Worm (Caenorhabditis elegans) whole organism, early embryonic: ENCODE data around the gene F45E12.6.

Experiments used
- B0310.2 ChIP-seq: sonication (generic microtip); optimal IDR thresholded peaks from 2 replicates; lab custom pipeline; 2016; ENCODE audit warnings: mild to moderate bottlenecking, missing genetic modification characterization, missing compliant biosample characterization
- F13C5.2 ChIP-seq: sonication (generic microtip); optimal IDR thresholded peaks from 2 replicates; lab custom pipeline; 2017; ENCODE audit warnings: mild to moderate bottlenecking, missing genetic modification characterization, inconsistent platforms, missing compliant biosample characterization
- aly-1 ChIP-seq: sonication (generic microtip); optimal IDR thresholded peaks from 2 replicates; lab custom pipeline; 2016; ENCODE audit warnings: missing genetic modification characterization, missing compliant biosample characterization
- ama-1 ChIP-seq: fragments of 150-350 bp; optimal IDR thresholded peaks from 2 replicates; lab custom pipeline; 2014
- ceh-13 ChIP-seq: fragments of 200-800 bp; sonication (Bioruptor generic); optimal IDR thresholded peaks from 2 replicates; lab custom pipeline; 2018; ENCODE audit warnings: mild to moderate bottlenecking, missing genetic modification characterization, missing compliant biosample characterization
- ceh-36 ChIP-seq: sonication (generic microtip); optimal IDR thresholded peaks from 2 replicates; lab custom pipeline; 2016; ENCODE audit warnings: missing genetic modification characterization, inconsistent platforms, missing compliant biosample characterization
- ets-7 ChIP-seq: sonication (generic microtip); optimal IDR thresholded peaks from 2 replicates; lab custom pipeline; 2016; ENCODE audit warnings: missing genotype, missing genetic modification characterization, missing compliant biosample characterization
- flt-1 ChIP-seq: fragments of 200-800 bp; sonication (Bioruptor generic); IDR thresholded peaks from 2 replicates; pipeline ENCODE4 v1.3.6; 2022; ENCODE audit warnings: missing genetic modification characterization, missing compliant biosample characterization
- hmbx-1 ChIP-seq: sonication (generic microtip); optimal IDR thresholded peaks from 2 replicates; lab custom pipeline; 2016; ENCODE audit warnings: mild to moderate bottlenecking, missing genetic modification characterization, missing compliant biosample characterization
- hmg-4 ChIP-seq: fragments of 200-800 bp; sonication (Bioruptor generic); optimal IDR thresholded peaks from 2 replicates; lab custom pipeline; 2018; ENCODE audit warnings: mild to moderate bottlenecking, missing genetic modification characterization, missing compliant biosample characterization
- hnd-1 ChIP-seq: sonication (generic microtip); optimal IDR thresholded peaks from 2 replicates; lab custom pipeline; 2016; ENCODE audit warnings: missing genetic modification characterization, missing compliant biosample characterization
- pes-1 ChIP-seq: fragments of 200-800 bp; sonication (Bioruptor generic); IDR thresholded peaks from 2 replicates; pipeline ENCODE4 v1.3.6; 2022; ENCODE audit warnings: missing genetic modification reagents, missing genetic modification characterization, missing compliant biosample characterization
- scrt-1 ChIP-seq: fragments of 200-800 bp; sonication (Bioruptor generic); IDR thresholded peaks from 2 replicates; pipeline ENCODE4 v1.3.6; 2022; ENCODE audit warnings: missing genetic modification characterization, missing compliant biosample characterization
- sea-1 ChIP-seq: fragments of 200-800 bp; sonication (Bioruptor generic); conservative IDR thresholded peaks from 2 replicates; pipeline ENCODE4 v1.3.6; 2022; ENCODE audit warnings: missing genetic modification characterization, missing compliant biosample characterization
- tbx-11 ChIP-seq: fragments of 200-800 bp; sonication (Bioruptor generic); IDR thresholded peaks from 2 replicates; pipeline ENCODE4 v1.3.6; 2022; ENCODE audit warnings: missing genetic modification characterization, missing compliant biosample characterization
- tbx-37 ChIP-seq: fragments of 200-800 bp; sonication (Bioruptor generic); conservative IDR thresholded peaks from 2 replicates; pipeline ENCODE4 v1.3.6; 2022; ENCODE audit warnings: missing genetic modification reagents, missing genetic modification characterization, missing compliant biosample characterization
- tra-4 ChIP-seq: sonication (generic microtip); optimal IDR thresholded peaks from 2 replicates; lab custom pipeline; 2017; ENCODE audit warnings: missing genetic modification characterization, missing compliant biosample characterization

The F45E12.6 gene

ce11 chrII:7343668-7344067, 29.7 kb upstream of the F45E12.6 start:
- TF ChIP-seq hmbx-1 (tag; lab: Kevin White, UChicago) (no peak), ets-7 (no peak), aly-1 (tag; lab: Kevin White, UChicago) (no peak), tra-4 (tag; lab: Kevin White, UChicago) (no peak), ama-1 (lab: Kevin White, UChicago) (no peak), scrt-1 (GFP tag; lab: Robert Waterston, UW) (no peak), flt-1 (GFP tag; lab: Robert Waterston, UW) (no peak)

- TF ChIP-seq scrt-1 (GFP tag; lab: Robert Waterston, UW) (no peak), hmg-4 (GFP tag; lab: Kevin White, UChicago) (no peak), hmbx-1 (tag; lab: Kevin White, UChicago) (no peak)
These were observed 28.9 kb upstream of the F45E12.6 start for ce11 chrII:7342884-7343283.

ce11 chrII:7341572-7342303, 27.8 kb upstream of the F45E12.6 start:
- TF ChIP-seq aly-1 (tag; lab: Kevin White, UChicago) = no peak
- no peak for TF ChIP-seq ceh-13 (GFP tag; lab: Kevin White, UChicago)
- no peak for TF ChIP-seq flt-1 (GFP tag; lab: Robert Waterston, UW)
- TF ChIP-seq ama-1 (lab: Kevin White, UChicago) = no peak
- no peak for TF ChIP-seq ets-7
- TF ChIP-seq hnd-1 (tag; lab: Kevin White, UChicago) = no peak
- no peak for TF ChIP-seq tbx-37 (GFP tag; lab: Robert Waterston, UW)
- no peak for TF ChIP-seq ceh-36
- no peak for TF ChIP-seq hmg-4 (GFP tag; lab: Kevin White, UChicago)

ce11 chrII:7340703-7341102, 26.7 kb upstream of the F45E12.6 start:
- TF ChIP-seq tbx-11 (GFP tag; lab: Robert Waterston, UW) (no peak), hmbx-1 (tag; lab: Kevin White, UChicago) (no peak), ceh-36 (no peak), aly-1 (tag; lab: Kevin White, UChicago) (no peak), tra-4 (tag; lab: Kevin White, UChicago) (no peak), scrt-1 (GFP tag; lab: Robert Waterston, UW) (no peak), ama-1 (lab: Kevin White, UChicago) (no peak), flt-1 (GFP tag; lab: Robert Waterston, UW) (no peak), hmg-4 (GFP tag; lab: Kevin White, UChicago) (no peak), ceh-13 (GFP tag; lab: Kevin White, UChicago) (no peak), pes-1 (GFP tag; lab: Robert Waterston, UW) (no peak), B0310.2 (tag; lab: Kevin White, UChicago) (no peak), ets-7 (no peak), sea-1 (GFP tag; lab: Robert Waterston, UW) (no peak)

- TF ChIP-seq aly-1 (tag; lab: Kevin White, UChicago) = no peak
- TF ChIP-seq hmbx-1 (tag; lab: Kevin White, UChicago) = no peak
- no peak for TF ChIP-seq hnd-1 (tag; lab: Kevin White, UChicago)
- TF ChIP-seq B0310.2 (tag; lab: Kevin White, UChicago) = no peak
- TF ChIP-seq tbx-11 (GFP tag; lab: Robert Waterston, UW) = no peak
- TF ChIP-seq ceh-36 = no peak
These were observed 25.0 kb upstream of the F45E12.6 start, which contains the start of gene nhr-21 for ce11 chrII:7338995-7339394. TSS of gene nhr-21 (plus strand) at chrII:7339229.

- no peak for TF ChIP-seq ceh-36
- no peak for TF ChIP-seq hmg-4 (GFP tag; lab: Kevin White, UChicago)
- TF ChIP-seq ama-1 (lab: Kevin White, UChicago) = no peak
- no peak for TF ChIP-seq flt-1 (GFP tag; lab: Robert Waterston, UW)
- no peak for TF ChIP-seq pes-1 (GFP tag; lab: Robert Waterston, UW)
- TF ChIP-seq sea-1 (GFP tag; lab: Robert Waterston, UW) = no peak
- TF ChIP-seq tbx-11 (GFP tag; lab: Robert Waterston, UW) = no peak
- TF ChIP-seq hmbx-1 (tag; lab: Kevin White, UChicago) = no peak
- TF ChIP-seq B0310.2 (tag; lab: Kevin White, UChicago) = no peak
- TF ChIP-seq F13C5.2 (tag; lab: Kevin White, UChicago) = no peak
- TF ChIP-seq tbx-37 (GFP tag; lab: Robert Waterston, UW) = no peak
- TF ChIP-seq ets-7 = no peak
- no peak for TF ChIP-seq aly-1 (tag; lab: Kevin White, UChicago)
- TF ChIP-seq ceh-13 (GFP tag; lab: Kevin White, UChicago) = no peak
- TF ChIP-seq tra-4 (tag; lab: Kevin White, UChicago) = no peak
- TF ChIP-seq hnd-1 (tag; lab: Kevin White, UChicago) = no peak
- TF ChIP-seq scrt-1 (GFP tag; lab: Robert Waterston, UW) = no peak
These were observed 23.5 kb upstream of the F45E12.6 start for ce11 chrII:7337469-7337893.

- TF ChIP-seq hnd-1 (tag; lab: Kevin White, UChicago) (no peak), tra-4 (tag; lab: Kevin White, UChicago) (no peak), ceh-13 (GFP tag; lab: Kevin White, UChicago) (no peak), pes-1 (GFP tag; lab: Robert Waterston, UW) (no peak), hmbx-1 (tag; lab: Kevin White, UChicago) (no peak), scrt-1 (GFP tag; lab: Robert Waterston, UW) (no peak), hmg-4 (GFP tag; lab: Kevin White, UChicago) (no peak), ceh-36 (no peak), sea-1 (GFP tag; lab: Robert Waterston, UW) (no peak), ets-7 (no peak), F13C5.2 (tag; lab: Kevin White, UChicago) (no peak), aly-1 (tag; lab: Kevin White, UChicago) (no peak)
These were observed 17.2 kb upstream of the F45E12.6 start, which contains the start of gene npax-1 for ce11 chrII:7331224-7331623. TSS of gene npax-1 (minus strand) at chrII:7331324.
